Fruit fly (Drosophila melanogaster): ENCODE measurements around the gene CG14435.

CG14435 gene

DNA sequence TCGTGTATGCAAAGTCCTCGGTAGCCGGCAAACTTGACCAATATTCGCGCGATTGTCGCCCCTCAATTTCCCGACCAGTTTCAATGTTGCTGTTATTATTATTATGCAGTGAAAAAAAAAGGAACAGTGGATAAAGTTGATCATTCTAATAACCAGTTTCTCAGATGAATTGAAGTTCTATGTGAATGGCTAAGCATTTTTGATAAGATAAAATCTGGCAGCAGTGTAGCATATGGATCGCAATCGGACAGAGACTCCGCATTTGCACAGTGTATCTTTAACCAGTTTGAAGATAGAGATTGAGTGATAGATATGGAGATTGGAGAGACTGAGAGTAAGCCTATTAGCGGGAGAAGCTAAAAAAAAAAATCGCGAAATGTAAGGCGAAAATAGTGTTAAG lies 50.3 kb downstream of the CG14435 start (continued):
- peak; percentile 75 for TF ChIP-seq mam (GFP tag; optimal IDR thresholded peaks at IDR 0.05)
- TF ChIP-seq CG17359 (tag; optimal IDR thresholded peaks at IDR 0.05) = peak; percentile 81
- TF ChIP-seq CG4617 (GFP tag; optimal IDR thresholded peaks at IDR 0.05; ENCODE audit: borderline replicate concordance) = peak; percentile 11
- no peak for TF ChIP-seq zen2 (GFP tag; IDR thresholded peaks at IDR 0.05; ENCODE audit: partially characterized antibody)
- TF ChIP-seq rib (GFP tag; IDR thresholded peaks at IDR 0.05) = peak; percentile 65
- peak; percentile 34 for TF ChIP-seq odd (GFP tag; optimal IDR thresholded peaks at IDR 0.05)
- no peak for TF ChIP-seq nom (GFP tag; optimal IDR thresholded peaks at IDR 0.05)
- TF ChIP-seq Kr (GFP tag; optimal IDR thresholded peaks at IDR 0.05) = no peak
- TF ChIP-seq CG13894 (tag; optimal IDR thresholded peaks at IDR 0.05) = peak; percentile 47
- peak; percentile 76 for TF ChIP-seq sisA (GFP tag; IDR thresholded peaks at IDR 0.05)
- TF ChIP-seq CG32772 (GFP tag; IDR thresholded peaks at IDR 0.05) = peak; percentile 59
- TF ChIP-seq CG11085 (GFP tag; IDR thresholded peaks at IDR 0.05) = peak; percentile 70
- TF ChIP-seq H15 (GFP tag; IDR thresholded peaks at IDR 0.05) = peak; percentile 63
- peak; percentile 79 for TF ChIP-seq unpg (GFP tag; optimal IDR thresholded peaks at IDR 0.05)
- peak; percentile 79 for TF ChIP-seq Ada2b (GFP tag; IDR thresholded peaks at IDR 0.05)
- no peak for TF ChIP-seq ftz-f1 (GFP tag; optimal IDR thresholded peaks at IDR 0.05)
- TF ChIP-seq CG15479 (GFP tag; optimal IDR thresholded peaks at IDR 0.05) = no peak
- TF ChIP-seq disco-r (GFP tag; optimal IDR thresholded peaks at IDR 0.05) = peak; percentile 45
- TF ChIP-seq kni (GFP tag; optimal IDR thresholded peaks at IDR 0.05) = no peak
- peak; percentile 25 for TF ChIP-seq CG17802 (tag; optimal IDR thresholded peaks at IDR 0.05)
- TF ChIP-seq CG15601 (tag; optimal IDR thresholded peaks at IDR 0.05) = no peak
- peak; percentile 73 for TF ChIP-seq fu2 (GFP tag; optimal IDR thresholded peaks at IDR 0.05)
- peak; percentile 41; the same call in 1 of the 3 replicates for TF ChIP-seq croc (GFP tag; conservative IDR thresholded peaks at IDR 0.05)
- TF ChIP-seq al (GFP tag; IDR thresholded peaks at IDR 0.05) = peak; percentile 83
- TF ChIP-seq CG2116 (GFP tag; optimal IDR thresholded peaks at IDR 0.05) = no peak
- TF ChIP-seq pros (GFP tag; optimal IDR thresholded peaks at IDR 0.05) = no peak
- no peak for TF ChIP-seq Opbp (GFP tag; IDR thresholded peaks at IDR 0.05; ENCODE audit: partially characterized antibody)
- no peak for TF ChIP-seq stwl (tag; optimal IDR thresholded peaks at IDR 0.05)
- TF ChIP-seq gt (GFP tag; IDR thresholded peaks at IDR 0.05) = no peak
- TF ChIP-seq CG8765 (GFP tag; IDR thresholded peaks at IDR 0.05) = 0 out of 2 replicates have a peak, but pooled peaks have one; percentile 24
- TF ChIP-seq nmo (GFP tag; optimal IDR thresholded peaks at IDR 0.05) = peak; percentile 54
- peak; percentile 73 for TF ChIP-seq stc (GFP tag; IDR thresholded peaks at IDR 0.05)
- peak; percentile 55 for TF ChIP-seq pum (GFP tag; optimal IDR thresholded peaks at IDR 0.05)
- TF ChIP-seq mirr (GFP tag; optimal IDR thresholded peaks at IDR 0.05) = no peak
- TF ChIP-seq danr (GFP tag; IDR thresholded peaks at IDR 0.05) = peak; percentile 10; the same call in 1 of the 2 replicates
- peak in 1 of 2 experiments; percentile 37 for TF ChIP-seq Eip74EF (GFP tag; optimal IDR thresholded peaks at IDR 0.05)
- peak; percentile 3 for TF ChIP-seq YL-1 (GFP tag; optimal IDR thresholded peaks at IDR 0.05)
- peak; percentile 43; the same call in 1 of the 3 replicates for TF ChIP-seq CG7357 (GFP tag; IDR thresholded peaks at IDR 0.05)
- peak; percentile 57 for TF ChIP-seq az2 (GFP tag; optimal IDR thresholded peaks at IDR 0.05)
- TF ChIP-seq nau (GFP tag; optimal IDR thresholded peaks at IDR 0.05) = no peak
- TF ChIP-seq sima (GFP tag; optimal IDR thresholded peaks at IDR 0.05) = peak; percentile 37
- peak; percentile 65 for TF ChIP-seq toy (GFP tag; IDR thresholded peaks at IDR 0.05)
- peak; percentile 35 for TF ChIP-seq vfl (GFP tag; optimal IDR thresholded peaks at IDR 0.05)
- TF ChIP-seq CG3065 (GFP tag; optimal IDR thresholded peaks at IDR 0.05) = peak; percentile 12
- TF ChIP-seq Mad (GFP tag; optimal IDR thresholded peaks at IDR 0.05) = no peak
- TF ChIP-seq CG4820 (GFP tag; optimal IDR thresholded peaks at IDR 0.05) = peak; percentile 46
- peak; percentile 61 for TF ChIP-seq Myb (GFP tag; optimal IDR thresholded peaks at IDR 0.05)
- peak; percentile 22 for TF ChIP-seq CG18011 (GFP tag; optimal IDR thresholded peaks at IDR 0.05)
- TF ChIP-seq sens-2 (GFP tag; IDR thresholded peaks at IDR 0.05) = peak; percentile 58; the same call in 1 of the 2 replicates
- no peak for TF ChIP-seq Doc3 (GFP tag; IDR thresholded peaks at IDR 0.05; ENCODE audit: partially characterized antibody)

Data from whole organism, embryonic.